Fruit fly (Drosophila melanogaster): Measurements from ENCODE around the gene CG17026.

CG17026 gene

dm6 chr3L:16004401-16005237 is 29.5 kb downstream of the CG17026 start, which contains the start of the genes hzg and mRpS31 (continued):
- no peak for TF ChIP-seq CG7271 (tag; optimal IDR thresholded peaks at IDR 0.05)
- TF ChIP-seq Doc2 (GFP tag; IDR thresholded peaks at IDR 0.05), result no peak
- no peak for TF ChIP-seq br (optimal IDR thresholded peaks at IDR 0.05)
- TF ChIP-seq sim (GFP tag; IDR thresholded peaks at IDR 0.05), result no peak
- no peak for TF ChIP-seq HmgD (GFP tag; optimal IDR thresholded peaks at IDR 0.05)
- peak in 1 of 3 experiments; percentile 53 for TF ChIP-seq lola (GFP tag; optimal IDR thresholded peaks at IDR 0.05)
- no peak for TF ChIP-seq crol (GFP tag; IDR thresholded peaks at IDR 0.05)
- no peak for TF ChIP-seq kah (GFP tag; optimal IDR thresholded peaks at IDR 0.05)
- TF ChIP-seq CG15011 (GFP tag; optimal IDR thresholded peaks at IDR 0.05), result no peak
- TF ChIP-seq salm (tag; optimal IDR thresholded peaks at IDR 0.05), result no peak
- peak; percentile 54 for TF ChIP-seq pum (GFP tag; optimal IDR thresholded peaks at IDR 0.05)
- no peak for TF ChIP-seq CrebB (tag; optimal IDR thresholded peaks at IDR 0.05)
- TF ChIP-seq CG16813 (GFP tag; IDR thresholded peaks at IDR 0.05; ENCODE audit: partially characterized antibody), result no peak
- no peak for TF ChIP-seq ham (GFP tag; IDR thresholded peaks at IDR 0.05)
- TF ChIP-seq MESR4 (GFP tag; optimal IDR thresholded peaks at IDR 0.05), result peak; percentile 63
- no peak for TF ChIP-seq seq (GFP tag; IDR thresholded peaks at IDR 0.05)
- peak; percentile 13 for TF ChIP-seq repo (GFP tag; optimal IDR thresholded peaks at IDR 0.05)
- no peak for TF ChIP-seq ci (GFP tag; IDR thresholded peaks at IDR 0.05)
- TF ChIP-seq ro (GFP tag; IDR thresholded peaks at IDR 0.05), result no peak
- TF ChIP-seq CG14014 (GFP tag; IDR thresholded peaks at IDR 0.05), result no peak
- no peak for TF ChIP-seq Poxn (GFP tag; IDR thresholded peaks at IDR 0.05)
- no peak for TF ChIP-seq ase (GFP tag; IDR thresholded peaks at IDR 0.05)
- peak; percentile 35 for TF ChIP-seq CG9727 (GFP tag; optimal IDR thresholded peaks at IDR 0.05)
- peak; percentile 34 for TF ChIP-seq CG15479 (GFP tag; optimal IDR thresholded peaks at IDR 0.05)
- TF ChIP-seq knrl (GFP tag; IDR thresholded peaks at IDR 0.05; ENCODE audit: partially characterized antibody), result no peak
- no peak for TF ChIP-seq HLHmδ (GFP tag; optimal IDR thresholded peaks at IDR 0.05)
- no peak for TF ChIP-seq CG8359 (GFP tag; optimal IDR thresholded peaks at IDR 0.05; ENCODE audit: borderline replicate concordance)
- TF ChIP-seq CG9932 (GFP tag; IDR thresholded peaks at IDR 0.05), result peak; percentile 63
- TF ChIP-seq her (GFP tag; optimal IDR thresholded peaks at IDR 0.05), result no peak
- TF ChIP-seq Rx (GFP tag; IDR thresholded peaks at IDR 0.05), result no peak
- TF ChIP-seq CG9215 (GFP tag; IDR thresholded peaks at IDR 0.05), result peak; percentile 57
- peak; percentile 44 for TF ChIP-seq CG13894 (tag; optimal IDR thresholded peaks at IDR 0.05)
- peak; percentile 42 to 55 for TF ChIP-seq Pdp1 (GFP tag; optimal IDR thresholded peaks at IDR 0.05)
- no peak for TF ChIP-seq onecut (GFP tag; IDR thresholded peaks at IDR 0.05)
- TF ChIP-seq CG16863 (GFP tag; optimal IDR thresholded peaks at IDR 0.05), result peak; percentile 60
- TF ChIP-seq exex (tag; optimal IDR thresholded peaks at IDR 0.05), result peak; percentile 6
- TF ChIP-seq oc (tag; optimal IDR thresholded peaks at IDR 0.05), result no peak
- TF ChIP-seq NfI (GFP tag; optimal IDR thresholded peaks at IDR 0.05), result peak; percentile 44
- no peak for TF ChIP-seq Adf1 (GFP tag; IDR thresholded peaks at IDR 0.05)
- peak; percentile 53 for TF ChIP-seq CG4424 (GFP tag; optimal IDR thresholded peaks at IDR 0.05)
- TF ChIP-seq bigmax (GFP tag; optimal IDR thresholded peaks at IDR 0.05), result no peak
- TF ChIP-seq tgo (GFP tag; IDR thresholded peaks at IDR 0.05), result peak; percentile 50; the same call in 2 of the 3 replicates
- TF ChIP-seq Drgx (GFP tag; IDR thresholded peaks at IDR 0.05), result peak; percentile 73
- TF ChIP-seq usp (GFP tag; optimal IDR thresholded peaks at IDR 0.05), result no peak
- TF ChIP-seq Nf-YC (tag; optimal IDR thresholded peaks at IDR 0.05), result peak; percentile 56
- no peak for TF ChIP-seq CG1603 (tag; optimal IDR thresholded peaks at IDR 0.05)
- TF ChIP-seq sr (GFP tag; IDR thresholded peaks at IDR 0.05), result peak; percentile 61; the same call in 1 of the 3 replicates
- no peak for TF ChIP-seq ssp (GFP tag; IDR thresholded peaks at IDR 0.05)
- TF ChIP-seq CG11093 (GFP tag; IDR thresholded peaks at IDR 0.05), result no peak
- TF ChIP-seq CG3847 (GFP tag; IDR thresholded peaks at IDR 0.05), result peak; percentile 61

All from whole organism, embryonic.